Fruit fly (Drosophila melanogaster) whole organism, prepupa: ENCODE results near the gene CG13989.

ENCODE experiments used
- CG10631 ChIP-seq: fragments of 200-800 bp; sonication (Bioruptor generic); optimal IDR thresholded peaks from 2 replicates; lab custom pipeline; 2016; ENCODE audit warnings: missing biosample characterization, missing genetic modification characterization
- CG11902 ChIP-seq: fragments of 200-800 bp; sonication (Bioruptor generic); optimal IDR thresholded peaks from 3 replicates; lab custom pipeline; 2016; ENCODE audit warnings: missing biosample characterization, missing genetic modification characterization
- CG15336 ChIP-seq: fragments of 200-800 bp; sonication (Bioruptor generic); IDR thresholded peaks from 2 replicates; pipeline ENCODE4 v1.3.6; 2022; ENCODE audit warnings: missing biosample characterization, missing genetic modification characterization
- CG1621 ChIP-seq: fragments of 200-800 bp; sonication (Bioruptor generic); optimal IDR thresholded peaks from 3 replicates; lab custom pipeline; 2018; ENCODE audit warnings: missing biosample characterization, mild to moderate bottlenecking, missing genetic modification characterization
- CG3032 ChIP-seq: fragments of 200-800 bp; optimal IDR thresholded peaks from 2 replicates; lab custom pipeline; 2019; ENCODE audit warnings: missing biosample characterization, mild to moderate bottlenecking, missing genetic modification characterization, moderate library complexity
- CG34406 ChIP-seq: fragments of 200-800 bp; sonication (Bioruptor generic); optimal IDR thresholded peaks from 3 replicates; lab custom pipeline; 2016; ENCODE audit warnings: missing biosample characterization, missing genetic modification characterization
- CG6276 ChIP-seq: fragments of 200-800 bp; sonication (Bioruptor generic); optimal IDR thresholded peaks from 2 replicates; lab custom pipeline; 2017; ENCODE audit warnings: missing biosample characterization, mild to moderate bottlenecking, missing genetic modification characterization
- spab ChIP-seq: fragments of 200-800 bp; sonication (Bioruptor generic); optimal IDR thresholded peaks from 2 replicates; lab custom pipeline; 2017; ENCODE audit warnings: missing biosample characterization, mild to moderate bottlenecking, missing genetic modification characterization, missing genetic modification reagents
- svp ChIP-seq: fragments of 200-800 bp; sonication (Bioruptor generic); peaks from one replicate; lab custom pipeline; 2016; ENCODE audit warnings: missing biosample characterization, missing genetic modification characterization

- TF ChIP-seq spab (GFP tag; lab: Kevin White, UChicago), result no peak
- no peak for TF ChIP-seq svp (GFP tag; lab: Kevin White, UChicago)
- TF ChIP-seq CG10631 (GFP tag; lab: Kevin White, UChicago), result no peak
- TF ChIP-seq CG1621 (tag; lab: Kevin White, UChicago), result no peak
- no peak for TF ChIP-seq CG3032 (tag; lab: Kevin White, UChicago)
- no peak for TF ChIP-seq CG11902 (GFP tag; lab: Kevin White, UChicago)
- no peak for TF ChIP-seq CG34406
- TF ChIP-seq CG15336 (GFP tag; lab: Robert Waterston, UW), result no peak
- no peak for TF ChIP-seq CG6276
Observed at dm6 chr2L:6155041-6155440, 5.2 kb upstream of the CG13989 start, which contains the start of gene CG31639.
